Fruit fly (Drosophila melanogaster): ENCODE results near the gene CG9386.

CG9386 gene

DNA sequence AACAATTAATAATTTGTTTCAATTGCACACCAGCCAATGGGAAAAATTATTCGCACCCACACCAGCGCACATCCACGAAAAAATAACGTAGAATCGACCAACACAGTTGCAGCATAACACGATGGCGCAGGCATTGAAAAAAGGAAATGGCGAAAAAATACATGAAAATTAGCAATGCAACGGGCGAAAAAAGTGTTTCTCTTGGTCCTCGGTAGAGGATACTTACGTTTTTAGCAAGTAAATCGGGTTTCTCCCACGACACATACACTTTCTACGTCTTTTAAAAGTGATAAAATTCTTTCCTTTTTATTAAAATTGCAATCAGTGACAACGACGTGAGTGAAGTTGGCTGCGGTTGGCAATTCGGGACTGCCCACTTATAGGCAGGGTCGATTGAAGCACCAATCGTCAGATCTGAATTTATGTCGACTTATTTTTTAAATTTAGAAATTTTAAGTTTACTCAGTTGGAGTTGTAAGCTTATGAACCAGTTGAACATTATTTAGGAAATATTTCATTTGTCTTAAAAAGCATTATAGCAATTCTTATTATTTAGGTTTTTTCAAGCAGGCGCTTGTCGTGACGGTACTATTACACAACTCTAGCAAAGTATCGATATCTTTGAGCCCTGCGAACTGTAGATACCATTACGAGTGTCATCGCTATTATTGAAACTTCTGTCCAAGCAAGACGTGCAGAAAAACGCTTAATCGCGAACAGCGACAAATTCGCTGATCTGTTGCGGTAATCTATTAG, 22.4 kb upstream of the CG9386 start, which contains the start of the genes Kap-alpha3 and Son (continued):
- peak; percentile 92 for TF ChIP-seq h (GFP tag; optimal IDR thresholded peaks at IDR 0.05)
- TF ChIP-seq Myc (optimal IDR thresholded peaks at IDR 0.05), result peak; percentile 80

DNA sequence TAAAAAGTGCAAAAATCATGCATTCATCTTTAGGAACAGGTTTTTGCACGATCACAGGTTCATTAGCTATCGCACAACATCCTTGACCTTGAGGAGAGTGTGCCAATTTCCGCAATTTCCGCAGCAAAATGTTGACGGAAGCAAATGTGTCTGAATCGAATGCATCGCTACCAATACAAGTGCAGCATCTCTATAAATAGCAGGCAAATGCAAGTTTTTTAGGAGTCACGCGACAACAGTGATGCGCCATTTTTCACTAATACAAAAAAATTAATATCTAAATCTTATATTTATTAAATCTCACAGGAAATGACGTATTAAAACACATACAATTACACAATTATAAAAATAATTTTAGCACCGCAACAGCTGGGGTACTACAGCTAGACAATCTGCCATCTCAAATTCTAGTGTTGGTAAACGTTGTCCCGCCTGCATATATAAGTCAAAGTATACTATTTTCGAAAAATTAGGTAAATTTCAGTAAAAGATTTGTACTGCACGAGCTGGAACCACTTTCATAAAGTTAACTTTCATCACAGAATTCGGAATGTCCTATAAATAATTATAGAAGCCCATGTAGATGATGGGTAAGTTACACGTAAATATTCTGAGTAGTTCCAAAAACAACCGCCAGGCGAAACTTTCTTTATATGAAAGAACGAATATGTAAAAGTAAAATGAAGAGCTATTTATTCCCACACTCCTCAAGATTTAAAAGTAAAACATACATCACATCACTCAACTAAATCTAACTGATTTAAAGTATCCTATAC, 18.8 kb upstream of the CG9386 start, which contains the start of gene CG9399:
Gene CG9399, minus strand, starts transcription at position 400 of the 776 bp plus-strand sequence.
- TF ChIP-seq tai (GFP tag; optimal IDR thresholded peaks at IDR 0.05), result no peak
- no peak for TF ChIP-seq Dif (GFP tag; optimal IDR thresholded peaks at IDR 0.05; ENCODE audit: partially characterized antibody)
- TF ChIP-seq psq (GFP tag; optimal IDR thresholded peaks at IDR 0.05), result peak; percentile 94
- peak; percentile 92 for TF ChIP-seq GATAd (GFP tag; optimal IDR thresholded peaks at IDR 0.05)
- peak; percentile 88 for TF ChIP-seq woc (GFP tag; optimal IDR thresholded peaks at IDR 0.05)
- no peak for TF ChIP-seq Abd-B (GFP tag; optimal IDR thresholded peaks at IDR 0.05)
- TF ChIP-seq Myc (optimal IDR thresholded peaks at IDR 0.05), result peak; percentile 97
- TF ChIP-seq rgr (GFP tag; optimal IDR thresholded peaks at IDR 0.05), result peak; percentile 98
- peak; percentile 97 for TF ChIP-seq h (GFP tag; optimal IDR thresholded peaks at IDR 0.05)
- TF ChIP-seq ey (GFP tag; optimal IDR thresholded peaks at IDR 0.05), result peak; percentile 95
- TF ChIP-seq sage (GFP tag; optimal IDR thresholded peaks at IDR 0.05), result peak; percentile 89
- peak; percentile 83 for TF ChIP-seq Mio (GFP tag; optimal IDR thresholded peaks at IDR 0.05)
- TF ChIP-seq CG32264 (GFP tag; optimal IDR thresholded peaks at IDR 0.05), result peak; percentile 86
- peak in 1 of 2 experiments; percentile 98 for TF ChIP-seq foxo (GFP tag; optimal IDR thresholded peaks at IDR 0.05)
- peak; percentile 97 for TF ChIP-seq HLH106 (tag; optimal IDR thresholded peaks at IDR 0.05)
- TF ChIP-seq jim (GFP tag; optimal IDR thresholded peaks at IDR 0.05), result peak; percentile 52
- TF ChIP-seq N (GFP tag; optimal IDR thresholded peaks at IDR 0.05), result no peak
- peak; percentile 96 for TF ChIP-seq OdsH (GFP tag; optimal IDR thresholded peaks at IDR 0.05)
- no peak for TF ChIP-seq Dfd (GFP tag; optimal IDR thresholded peaks at IDR 0.05)
- peak; percentile 95 for TF ChIP-seq Jra (GFP tag; optimal IDR thresholded peaks at IDR 0.05)
- TF ChIP-seq Sp1 (GFP tag; optimal IDR thresholded peaks at IDR 0.05), result peak; percentile 96
- no peak for TF ChIP-seq CrebA (GFP tag; optimal IDR thresholded peaks at IDR 0.05; ENCODE audit: borderline replicate concordance)
- TF ChIP-seq brk (GFP tag; optimal IDR thresholded peaks at IDR 0.05), result peak; percentile 95
- TF ChIP-seq Rel (GFP tag; optimal IDR thresholded peaks at IDR 0.05), result peak; percentile 77
- TF ChIP-seq Rel (tag; optimal IDR thresholded peaks at IDR 0.05), result peak; percentile 74
- TF ChIP-seq fru (GFP tag; optimal IDR thresholded peaks at IDR 0.05), result peak; percentile 94
- TF ChIP-seq dmrt93B (GFP tag; optimal IDR thresholded peaks at IDR 0.05), result peak; percentile 95
- no peak for TF ChIP-seq lola (GFP tag; optimal IDR thresholded peaks at IDR 0.05)
- peak; percentile 94 for TF ChIP-seq dsf (GFP tag; optimal IDR thresholded peaks at IDR 0.05; ENCODE audit: borderline replicate concordance)
- no peak for TF ChIP-seq usp (GFP tag; optimal IDR thresholded peaks at IDR 0.05)
- TF ChIP-seq dl (GFP tag; optimal IDR thresholded peaks at IDR 0.05; ENCODE audit: insufficient read depth in 1 of 2, partially characterized antibody in 2 of 2), result no peak
- TF ChIP-seq Hnf4 (GFP tag; optimal IDR thresholded peaks at IDR 0.05), result peak; percentile 97
- TF ChIP-seq br (GFP tag; optimal IDR thresholded peaks at IDR 0.05), result peak; percentile 96
- peak; percentile 98 for TF ChIP-seq sv (GFP tag; optimal IDR thresholded peaks at IDR 0.05)
- TF ChIP-seq Hr78 (GFP tag; optimal IDR thresholded peaks at IDR 0.05), result no peak
- TF ChIP-seq Vsx2 (GFP tag; optimal IDR thresholded peaks at IDR 0.05; ENCODE audit: partially characterized antibody), result no peak
- TF ChIP-seq CG9705 (GFP tag; optimal IDR thresholded peaks at IDR 0.05), result peak; percentile 88
- TF ChIP-seq Hr83 (GFP tag; optimal IDR thresholded peaks at IDR 0.05; ENCODE audit: poor library complexity, severe bottlenecking), result peak; percentile 87
- no peak for TF ChIP-seq pan (optimal IDR thresholded peaks at IDR 0.05)

Measured in whole organism, wandering third instar larva.